Fruit fly (Drosophila melanogaster): ENCODE data around the gene CG12948.

- TF ChIP-seq Hnf4 (GFP tag; optimal IDR thresholded peaks at IDR 0.05), result no peak
- TF ChIP-seq Sp1 (GFP tag; optimal IDR thresholded peaks at IDR 0.05), result no peak
- TF ChIP-seq usp (GFP tag; optimal IDR thresholded peaks at IDR 0.05), result no peak
- no peak for TF ChIP-seq pan (optimal IDR thresholded peaks at IDR 0.05)
Observed at dm6 chr3R:9762955-9763931, 15.7 kb upstream of the CG12948 start, which contains the start of the genes Snap24 and CG8478.
